Worm (Caenorhabditis elegans): Measurements from ENCODE around the gene Y47D3B.12.

DNA sequence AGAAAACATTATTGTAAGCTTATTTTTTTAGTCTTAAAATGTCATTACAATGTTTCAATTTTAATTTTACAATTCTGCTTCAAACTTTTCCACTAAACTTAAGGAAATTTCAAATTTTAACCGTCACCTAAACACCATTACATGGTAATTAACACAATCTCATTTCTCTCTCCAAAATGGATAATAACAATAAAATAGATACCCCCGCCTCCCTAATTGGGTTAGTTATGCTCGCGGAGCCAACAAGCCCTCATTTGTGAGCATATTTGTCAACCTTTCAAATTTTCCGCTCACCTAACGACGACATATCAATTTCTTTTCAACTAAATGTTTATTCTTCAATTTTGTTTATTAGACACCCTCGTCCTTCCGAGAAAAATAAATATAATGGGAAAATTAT is 44.5 kb upstream of the Y47D3B.12 start:
- TF ChIP-seq ama-1 (optimal IDR thresholded peaks at IDR 0.05) (no peak), pes-1 (GFP tag; IDR thresholded peaks at IDR 0.05) (no peak), hnd-1 (tag; optimal IDR thresholded peaks at IDR 0.05) (no peak), flt-1 (GFP tag; IDR thresholded peaks at IDR 0.05) (no peak), aly-1 (tag; optimal IDR thresholded peaks at IDR 0.05) (no peak), tbx-11 (GFP tag; IDR thresholded peaks at IDR 0.05) (no peak), tbx-37 (GFP tag; conservative IDR thresholded peaks at IDR 0.05) (no peak), tra-4 (tag; optimal IDR thresholded peaks at IDR 0.05) (no peak), scrt-1 (GFP tag; IDR thresholded peaks at IDR 0.05) (no peak), F13C5.2 (tag; optimal IDR thresholded peaks at IDR 0.05) (no peak)

Measured in whole organism, early embryonic.